Fruit fly (Drosophila melanogaster): Measurements from ENCODE around the gene CG3581.
A peak's percentile ranks its signal among the peaks of the same experiment; 100 is the strongest.

The CG3581 gene

dm6 chr3R:19326043-19326805 is 48.4 kb downstream of the CG3581 start, which contains the start of gene Delta (continued):
- TF ChIP-seq CG12391 (tag; optimal IDR thresholded peaks at IDR 0.05) (peak; percentile 36), Jarid2 (GFP tag; optimal IDR thresholded peaks at IDR 0.05) (peak; percentile 95), Antp (GFP tag; optimal IDR thresholded peaks at IDR 0.05) (no peak), CG6765 (GFP tag; optimal IDR thresholded peaks at IDR 0.05) (no peak), gfzf (GFP tag; optimal IDR thresholded peaks at IDR 0.05) (peak; percentile 65), tx (GFP tag; optimal IDR thresholded peaks at IDR 0.05) (no peak), hbn (GFP tag; IDR thresholded peaks at IDR 0.05; ENCODE audit: partially characterized antibody) (no peak), CG1603 (tag; optimal IDR thresholded peaks at IDR 0.05) (peak; percentile 34), E2f2 (GFP tag; IDR thresholded peaks at IDR 0.05) (no peak), caup (GFP tag; optimal IDR thresholded peaks at IDR 0.05; ENCODE audit: severe bottlenecking) (no peak), CG2199 (GFP tag; IDR thresholded peaks at IDR 0.05) (peak; percentile 77; the same call in 2 of the 3 replicates), yki (optimal IDR thresholded peaks at IDR 0.05) (peak; percentile 8), CG12155 (GFP tag; optimal IDR thresholded peaks at IDR 0.05) (no peak), CG3847 (GFP tag; IDR thresholded peaks at IDR 0.05) (0 out of 2 replicates have a peak, but pooled peaks have one; percentile 12), CG16813 (GFP tag; IDR thresholded peaks at IDR 0.05; ENCODE audit: partially characterized antibody) (peak; percentile 26; the same call in 1 of the 3 replicates), CG4707 (GFP tag; optimal IDR thresholded peaks at IDR 0.05) (peak; percentile 34), chm (GFP tag; IDR thresholded peaks at IDR 0.05) (peak; percentile 89), CG7839 (tag; optimal IDR thresholded peaks at IDR 0.05) (peak; percentile 7), CG34422 (GFP tag; IDR thresholded peaks at IDR 0.05) (peak; percentile 66; the same call in 1 of the 3 replicates), crol (GFP tag; IDR thresholded peaks at IDR 0.05) (no peak), CG8089 (GFP tag; optimal IDR thresholded peaks at IDR 0.05) (no peak), kni (GFP tag; optimal IDR thresholded peaks at IDR 0.05) (peak; percentile 51), chinmo (GFP tag; IDR thresholded peaks at IDR 0.05; ENCODE audit: partially characterized antibody) (peak; percentile 88; the same call in 3 of the 4 replicates), CG8924 (tag; optimal IDR thresholded peaks at IDR 0.05) (peak; percentile 71), HmgZ (tag; optimal IDR thresholded peaks at IDR 0.05) (no peak), CG17829 (tag; optimal IDR thresholded peaks at IDR 0.05) (peak; percentile 40), ems (GFP tag; optimal IDR thresholded peaks at IDR 0.05) (no peak), amos (GFP tag; IDR thresholded peaks at IDR 0.05; ENCODE audit: partially characterized antibody) (peak; percentile 34; the same call in 1 of the 2 replicates), ac (GFP tag; optimal IDR thresholded peaks at IDR 0.05) (peak; percentile 50), Opbp (GFP tag; IDR thresholded peaks at IDR 0.05; ENCODE audit: partially characterized antibody) (peak; percentile 66; the same call in 2 of the 3 replicates), Pdp1 (GFP tag; optimal IDR thresholded peaks at IDR 0.05) (no peak), ato (GFP tag; IDR thresholded peaks at IDR 0.05; ENCODE audit: partially characterized antibody) (0 out of 2 replicates have a peak, but pooled peaks have one; percentile 51), zfh1 (GFP tag; IDR thresholded peaks at IDR 0.05) (0 out of 3 replicates have a peak, but pooled peaks have one; percentile 44), CTCF (GFP tag; optimal IDR thresholded peaks at IDR 0.05) (peak; percentile 12), Scr (GFP tag; IDR thresholded peaks at IDR 0.05; ENCODE audit: partially characterized antibody) (no peak; the same call in 1 of the 2 replicates), CG6813 (GFP tag; optimal IDR thresholded peaks at IDR 0.05) (peak; percentile 20), Trl (optimal IDR thresholded peaks at IDR 0.05) (peak; percentile 66 to 85), Trl (GFP tag; optimal IDR thresholded peaks at IDR 0.05) (peak; percentile 39), Kr (GFP tag; optimal IDR thresholded peaks at IDR 0.05) (no peak), CG10209 (GFP tag; optimal IDR thresholded peaks at IDR 0.05) (no peak), sc (optimal IDR thresholded peaks at IDR 0.05) (no peak), sc (GFP tag; optimal IDR thresholded peaks at IDR 0.05) (no peak), sens (GFP tag) (peak; percentile 77), HLHmδ (GFP tag; optimal IDR thresholded peaks at IDR 0.05) (peak; percentile 85), CG2116 (GFP tag; optimal IDR thresholded peaks at IDR 0.05) (peak; percentile 19), odd (GFP tag; optimal IDR thresholded peaks at IDR 0.05) (peak; percentile 56), CG7745 (tag; optimal IDR thresholded peaks at IDR 0.05) (peak; percentile 53), Tbp (GFP tag; optimal IDR thresholded peaks at IDR 0.05) (peak; percentile 76)
